Worm (Caenorhabditis elegans): ENCODE results near the gene tin-10.

- TF ChIP-seq ceh-34 (tag; optimal IDR thresholded peaks at IDR 0.05) = no peak
- TF ChIP-seq syd-9 (tag; optimal IDR thresholded peaks at IDR 0.05) = no peak
- no peak for TF ChIP-seq ets-4 (tag; optimal IDR thresholded peaks at IDR 0.05)
- TF ChIP-seq gmeb-2 (tag; optimal IDR thresholded peaks at IDR 0.05) = no peak
- TF ChIP-seq fkh-6 (tag; optimal IDR thresholded peaks at IDR 0.05) = no peak
- TF ChIP-seq nfya-1 (tag; optimal IDR thresholded peaks at IDR 0.05) = no peak
- TF ChIP-seq sox-4 (tag; optimal IDR thresholded peaks at IDR 0.05) = no peak
- no peak for TF ChIP-seq ceh-14 (tag; optimal IDR thresholded peaks at IDR 0.05)
- TF ChIP-seq rnt-1 (tag; optimal IDR thresholded peaks at IDR 0.05) = no peak
- TF ChIP-seq sdc-2 (tag; optimal IDR thresholded peaks at IDR 0.05) = no peak
- TF ChIP-seq hlh-8 (tag; optimal IDR thresholded peaks at IDR 0.05) = no peak
- no peak for TF ChIP-seq pat-9 (tag; optimal IDR thresholded peaks at IDR 0.05)
- TF ChIP-seq odd-2 (tag; optimal IDR thresholded peaks at IDR 0.05) = no peak
- TF ChIP-seq lin-11 (tag; optimal IDR thresholded peaks at IDR 0.05) = no peak
Measured at ce11 chrIII:11457911-11458310, 44.7 kb downstream of the tin-10 start.

Data from whole organism, late embryonic.